Worm (Caenorhabditis elegans): ENCODE measurements around the gene T28A8.3.

The T28A8.3 gene

DNA sequence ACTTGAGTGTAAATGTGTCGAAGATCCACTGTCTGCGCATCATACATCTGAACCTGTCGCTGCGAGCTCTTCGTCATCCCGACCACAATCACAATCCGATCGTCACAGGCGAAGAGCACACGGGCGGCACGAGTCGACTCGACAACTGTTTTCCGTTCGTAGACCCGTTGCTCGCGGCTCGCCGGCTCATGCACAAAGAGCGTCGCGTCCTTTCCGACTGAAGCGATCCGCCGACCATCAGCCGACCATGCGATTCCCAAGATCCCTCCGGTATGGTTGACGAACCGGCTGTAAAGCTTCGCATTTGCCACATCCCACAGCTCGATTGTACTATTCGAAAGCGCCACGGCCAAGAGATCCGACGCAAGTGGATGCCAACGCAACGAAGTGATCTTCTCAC lies 12.6 kb downstream of the T28A8.3 start:
- TF ChIP-seq mdl-1 (tag; optimal IDR thresholded peaks at IDR 0.05) = no peak
- TF ChIP-seq egl-27 (tag; optimal IDR thresholded peaks at IDR 0.05) = no peak
- TF ChIP-seq lsy-12 (tag; optimal IDR thresholded peaks at IDR 0.05) = no peak
- no peak for TF ChIP-seq aly-2 (tag; optimal IDR thresholded peaks at IDR 0.05)
- TF ChIP-seq nhr-23 (tag; optimal IDR thresholded peaks at IDR 0.05) = no peak
- no peak for TF ChIP-seq nhr-43 (tag; optimal IDR thresholded peaks at IDR 0.05; ENCODE audit: poor library complexity, severe bottlenecking)
- no peak for TF ChIP-seq ztf-4 (tag; optimal IDR thresholded peaks at IDR 0.05)
- no peak for TF ChIP-seq nhr-76 (tag; optimal IDR thresholded peaks at IDR 0.05)
- TF ChIP-seq nfya-1 (tag; optimal IDR thresholded peaks at IDR 0.05; ENCODE audit: insufficient read depth) = no peak
- TF ChIP-seq daf-12 (tag; optimal IDR thresholded peaks at IDR 0.05) = no peak
- no peak for TF ChIP-seq nhr-237 (tag; optimal IDR thresholded peaks at IDR 0.05)
- TF ChIP-seq nhr-11 (tag; optimal IDR thresholded peaks at IDR 0.05) = no peak
- TF ChIP-seq skn-1 (tag; optimal IDR thresholded peaks at IDR 0.05) = no peak
- TF ChIP-seq nhr-12 (tag; optimal IDR thresholded peaks at IDR 0.05) = no peak
- TF ChIP-seq elt-2 (tag; optimal IDR thresholded peaks at IDR 0.05) = no peak
- TF ChIP-seq nhr-28 (tag; optimal IDR thresholded peaks at IDR 0.05) = no peak
- TF ChIP-seq ama-1 (optimal IDR thresholded peaks at IDR 0.05) = no peak

ce11 chrIII:13524021-13524420 lies 18.2 kb downstream of the T28A8.3 start, which contains the start of gene pod-1:
TSS of gene pod-1 (minus strand) at chrIII:13524121.
- TF ChIP-seq aly-2 (tag; optimal IDR thresholded peaks at IDR 0.05) (no peak), fkh-2 (tag; optimal IDR thresholded peaks at IDR 0.05) (no peak), skn-1 (tag; optimal IDR thresholded peaks at IDR 0.05) (no peak), egl-5 (tag; optimal IDR thresholded peaks at IDR 0.05) (no peak), R02D3.7 (tag; optimal IDR thresholded peaks at IDR 0.05) (no peak), ztf-11 (tag; optimal IDR thresholded peaks at IDR 0.05) (no peak), ztf-4 (tag; optimal IDR thresholded peaks at IDR 0.05) (no peak), nhr-67 (tag; optimal IDR thresholded peaks at IDR 0.05) (no peak), ama-1 (optimal IDR thresholded peaks at IDR 0.05) (no peak), fkh-10 (GFP tag; optimal IDR thresholded peaks at IDR 0.05) (no peak), nhr-43 (tag; optimal IDR thresholded peaks at IDR 0.05; ENCODE audit: poor library complexity, severe bottlenecking) (no peak), daf-12 (tag; optimal IDR thresholded peaks at IDR 0.05) (no peak), tbx-2 (tag; optimal IDR thresholded peaks at IDR 0.05) (no peak), nfya-1 (tag; optimal IDR thresholded peaks at IDR 0.05; ENCODE audit: insufficient read depth) (no peak), eor-1 (tag; optimal IDR thresholded peaks at IDR 0.05) (no peak), unc-62 (GFP tag; optimal IDR thresholded peaks at IDR 0.05) (no peak), elt-3 (tag; optimal IDR thresholded peaks at IDR 0.05) (no peak)

- no peak for TF ChIP-seq nhr-12 (tag; optimal IDR thresholded peaks at IDR 0.05)
- no peak for TF ChIP-seq jun-1 (tag; optimal IDR thresholded peaks at IDR 0.05)
- TF ChIP-seq fkh-10 (GFP tag; optimal IDR thresholded peaks at IDR 0.05) = no peak
- no peak for TF ChIP-seq ceh-82 (tag; optimal IDR thresholded peaks at IDR 0.05)
- no peak for TF ChIP-seq zag-1 (tag; optimal IDR thresholded peaks at IDR 0.05)
- no peak for TF ChIP-seq nhr-25 (tag; optimal IDR thresholded peaks at IDR 0.05)
- TF ChIP-seq nhr-43 (tag; optimal IDR thresholded peaks at IDR 0.05; ENCODE audit: poor library complexity, severe bottlenecking) = no peak
- TF ChIP-seq hmg-11 (tag; optimal IDR thresholded peaks at IDR 0.05) = no peak
- TF ChIP-seq lin-39 (tag; optimal IDR thresholded peaks at IDR 0.05) = no peak
- TF ChIP-seq nhr-11 (tag; optimal IDR thresholded peaks at IDR 0.05) = no peak
- TF ChIP-seq R02D3.7 (tag; optimal IDR thresholded peaks at IDR 0.05) = no peak
- TF ChIP-seq lsy-12 (tag; optimal IDR thresholded peaks at IDR 0.05) = no peak
- TF ChIP-seq unc-62 (GFP tag; optimal IDR thresholded peaks at IDR 0.05) = no peak
- no peak for TF ChIP-seq fos-1 (tag; optimal IDR thresholded peaks at IDR 0.05)
- no peak for TF ChIP-seq nhr-237 (tag; optimal IDR thresholded peaks at IDR 0.05)
- TF ChIP-seq nfya-1 (tag; optimal IDR thresholded peaks at IDR 0.05; ENCODE audit: insufficient read depth) = no peak
- TF ChIP-seq elt-3 (tag; optimal IDR thresholded peaks at IDR 0.05) = no peak
- TF ChIP-seq aly-2 (tag; optimal IDR thresholded peaks at IDR 0.05) = no peak
- no peak for TF ChIP-seq nhr-67 (tag; optimal IDR thresholded peaks at IDR 0.05)
Measured at ce11 chrIII:13525118-13525839, 19.5 kb downstream of the T28A8.3 start.

DNA sequence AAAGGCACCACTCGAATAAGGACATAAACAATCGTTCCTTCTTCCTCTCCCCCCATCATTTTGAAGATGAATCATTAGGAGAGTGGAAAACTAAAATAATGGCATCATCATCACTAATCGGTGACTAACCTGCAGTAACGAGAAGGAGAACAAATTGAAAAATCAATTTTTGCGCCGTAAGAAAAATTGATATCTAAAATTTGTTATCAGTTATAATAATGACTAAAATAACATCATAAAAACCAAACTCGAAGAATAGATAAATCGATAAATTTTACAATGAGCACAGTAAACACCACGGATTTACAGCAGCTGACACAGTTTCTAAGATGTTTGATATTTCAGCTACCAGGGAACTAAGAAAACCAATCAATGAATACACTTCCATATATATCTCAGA lies 20.4 kb downstream of the T28A8.3 start:
- TF ChIP-seq nhr-237 (tag; optimal IDR thresholded peaks at IDR 0.05) (no peak), sea-2 (GFP tag; optimal IDR thresholded peaks at IDR 0.05) (no peak), ceh-28 (tag; optimal IDR thresholded peaks at IDR 0.05) (peak; percentile 47), pqm-1 (tag; optimal IDR thresholded peaks at IDR 0.05) (peak; percentile 62), ama-1 (optimal IDR thresholded peaks at IDR 0.05) (no peak), elt-2 (tag; optimal IDR thresholded peaks at IDR 0.05) (peak; percentile 60), pha-4 (tag; optimal IDR thresholded peaks at IDR 0.05) (peak; percentile 13), fos-1 (tag; optimal IDR thresholded peaks at IDR 0.05) (peak; percentile 25), fkh-10 (GFP tag; optimal IDR thresholded peaks at IDR 0.05) (no peak)
